Fruit fly (Drosophila melanogaster): ENCODE results near the gene BBS1.

DNA sequence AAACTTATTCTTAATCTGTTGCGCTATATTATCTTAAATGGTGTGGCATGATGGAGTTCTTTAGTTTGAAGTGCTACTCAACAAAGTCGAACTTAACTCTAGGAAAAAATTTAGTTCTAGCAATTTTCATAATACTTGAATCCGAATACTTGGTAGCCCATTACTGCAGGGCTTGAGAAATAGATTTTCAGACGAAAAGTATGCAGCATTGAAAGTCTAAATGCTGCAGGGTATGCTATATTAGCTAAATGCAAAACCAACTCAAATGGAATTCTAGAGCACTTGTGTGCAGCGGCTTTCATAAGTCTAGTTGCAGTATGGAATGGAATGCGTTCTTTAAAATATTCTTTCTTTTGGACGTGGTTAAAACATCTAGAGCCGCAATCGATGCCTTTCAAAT, 17.6 kb downstream of the BBS1 start:
- no peak for TF ChIP-seq CG8478 (optimal IDR thresholded peaks at IDR 0.05)
- no peak for TF ChIP-seq Dll (optimal IDR thresholded peaks at IDR 0.05)
- no peak for TF ChIP-seq psq (optimal IDR thresholded peaks at IDR 0.05)
- no peak for TF ChIP-seq EcR (GFP tag; optimal IDR thresholded peaks at IDR 0.05)
- TF ChIP-seq usp (GFP tag; optimal IDR thresholded peaks at IDR 0.05): no peak
